Fruit fly (Drosophila melanogaster): ENCODE measurements around the gene daed.
A peak's percentile ranks its signal among the peaks of the same experiment; 100 is the strongest.

Gene daed

dm6 chr2L:2202853-2203717 lies 13.0 kb downstream of the daed start (continued):
- TF ChIP-seq CG2199 (GFP tag; IDR thresholded peaks at IDR 0.05) (peak; percentile 85; the same call in 2 of the 3 replicates), kah (GFP tag; optimal IDR thresholded peaks at IDR 0.05) (no peak), sisA (GFP tag; IDR thresholded peaks at IDR 0.05) (no peak), Myb (GFP tag; optimal IDR thresholded peaks at IDR 0.05) (no peak), grn (GFP tag; optimal IDR thresholded peaks at IDR 0.05) (no peak), psq (GFP tag; optimal IDR thresholded peaks at IDR 0.05) (peak; percentile 28), ken (GFP tag; IDR thresholded peaks at IDR 0.05) (peak; percentile 4; the same call in 1 of the 3 replicates), amos (GFP tag; IDR thresholded peaks at IDR 0.05; ENCODE audit: partially characterized antibody) (peak; percentile 12; the same call in 1 of the 2 replicates), pzg (GFP tag; optimal IDR thresholded peaks at IDR 0.05) (no peak), dysf (GFP tag; IDR thresholded peaks at IDR 0.05) (peak; percentile 13; the same call in 2 of the 3 replicates), CG6813 (GFP tag; optimal IDR thresholded peaks at IDR 0.05) (no peak), CG4424 (GFP tag; optimal IDR thresholded peaks at IDR 0.05) (no peak), wdn (GFP tag; IDR thresholded peaks at IDR 0.05) (no peak), CG1603 (tag; optimal IDR thresholded peaks at IDR 0.05) (no peak), CG7963 (GFP tag; IDR thresholded peaks at IDR 0.05; ENCODE audit: partially characterized antibody) (0 out of 3 replicates have a peak, but pooled peaks have one; percentile 37), HHEX (GFP tag; optimal IDR thresholded peaks at IDR 0.05) (no peak), gsb-n (tag; optimal IDR thresholded peaks at IDR 0.05) (no peak), yki (optimal IDR thresholded peaks at IDR 0.05) (no peak), pum (GFP tag; optimal IDR thresholded peaks at IDR 0.05) (no peak), Meics (GFP tag; optimal IDR thresholded peaks at IDR 0.05) (no peak), CG7786 (GFP tag; optimal IDR thresholded peaks at IDR 0.05) (no peak), Dfd (GFP tag; optimal IDR thresholded peaks at IDR 0.05) (no peak), CG12155 (GFP tag; optimal IDR thresholded peaks at IDR 0.05) (no peak), mam (GFP tag; optimal IDR thresholded peaks at IDR 0.05) (no peak), CrebB (tag; optimal IDR thresholded peaks at IDR 0.05) (no peak), bsh (GFP tag; optimal IDR thresholded peaks at IDR 0.05) (peak in 1 of 2 experiments; percentile 27), TFAM (GFP tag; optimal IDR thresholded peaks at IDR 0.05) (no peak), Opbp (GFP tag; IDR thresholded peaks at IDR 0.05; ENCODE audit: partially characterized antibody) (peak; percentile 64), CG5953 (GFP tag; IDR thresholded peaks at IDR 0.05) (no peak), p53 (GFP tag; optimal IDR thresholded peaks at IDR 0.05) (no peak), CG10267 (tag; optimal IDR thresholded peaks at IDR 0.05) (no peak), maf-S (GFP tag; optimal IDR thresholded peaks at IDR 0.05) (no peak), zf30C (GFP tag; optimal IDR thresholded peaks at IDR 0.05) (no peak), lov (optimal IDR thresholded peaks at IDR 0.05) (no peak), lov (GFP tag; IDR thresholded peaks at IDR 0.05) (peak; percentile 58; the same call in 1 of the 3 replicates), hb (GFP tag; IDR thresholded peaks at IDR 0.05; ENCODE audit: partially characterized antibody) (no peak), CG5180 (GFP tag; optimal IDR thresholded peaks at IDR 0.05) (peak; percentile 32), CG7839 (tag; optimal IDR thresholded peaks at IDR 0.05) (no peak), CG11085 (GFP tag; IDR thresholded peaks at IDR 0.05) (no peak), sens (GFP tag) (peak; percentile 46), CG11398 (GFP tag; optimal IDR thresholded peaks at IDR 0.05) (no peak), CG4282 (GFP tag; optimal IDR thresholded peaks at IDR 0.05) (no peak), CG2202 (tag; optimal IDR thresholded peaks at IDR 0.05) (no peak), lola (GFP tag; optimal IDR thresholded peaks at IDR 0.05) (no peak), Mes4 (GFP tag; optimal IDR thresholded peaks at IDR 0.05) (no peak), pros (GFP tag; optimal IDR thresholded peaks at IDR 0.05) (peak; percentile 65), br (optimal IDR thresholded peaks at IDR 0.05) (no peak), lab (GFP tag; optimal IDR thresholded peaks at IDR 0.05) (peak; percentile 55), CG6683 (GFP tag; optimal IDR thresholded peaks at IDR 0.05) (no peak)
